Fruit fly (Drosophila melanogaster) whole organism, embryonic: Measurements from ENCODE around the gene CG31650.

Experiments
- Abd-B ChIP-seq: fragments of 200-800 bp; sonication (Bioruptor generic); optimal IDR thresholded peaks from 2 replicates; lab custom pipeline; 2018; ENCODE audit warnings: missing biosample characterization, mild to moderate bottlenecking, missing genetic modification characterization, moderate library complexity
- BtbVII ChIP-seq: fragments of 200-800 bp; sonication (Bioruptor generic); optimal IDR thresholded peaks from 3 replicates; lab custom pipeline; 2017; ENCODE audit warnings: missing biosample characterization, mild to moderate bottlenecking, missing genetic modification characterization
- CG11093 ChIP-seq: fragments of 200-800 bp; sonication (Bioruptor generic); IDR thresholded peaks from 3 replicates; pipeline ENCODE4 v1.3.6; 2022; ENCODE audit warnings: missing biosample characterization, missing genetic modification characterization
- CG11695 ChIP-seq: fragments of 200-800 bp; sonication (Bioruptor generic); IDR thresholded peaks from 3 replicates; pipeline ENCODE4 v1.3.6; 2022; ENCODE audit warnings: missing biosample characterization, missing genetic modification characterization
- CG11696 ChIP-seq: fragments of 200-800 bp; sonication (Bioruptor generic); IDR thresholded peaks from 2 replicates; pipeline ENCODE4 v1.3.6; 2022; ENCODE audit warnings: missing biosample characterization, missing genetic modification characterization
- CG12236 ChIP-seq: fragments of 200-800 bp; sonication (Bioruptor generic); optimal IDR thresholded peaks from 2 replicates; lab custom pipeline; 2016; ENCODE audit warnings: missing biosample characterization, missing genetic modification characterization
- CG15696 ChIP-seq: fragments of 200-800 bp; sonication (Bioruptor generic); optimal IDR thresholded peaks from 2 replicates; lab custom pipeline; 2019; ENCODE audit warnings: missing biosample characterization, mild to moderate bottlenecking, missing genetic modification characterization, moderate library complexity
- CG2875 ChIP-seq: fragments of 200-800 bp; sonication (Bioruptor generic); optimal IDR thresholded peaks from 2 replicates; lab custom pipeline; 2017; ENCODE audit warnings: missing biosample characterization, mild to moderate bottlenecking, missing genetic modification characterization, missing genetic modification reagents
- CG4730 ChIP-seq: fragments of 200-800 bp; sonication (Bioruptor generic); IDR thresholded peaks from 2 replicates; pipeline ENCODE4 v1.3.6; 2022; ENCODE audit warnings: missing biosample characterization, missing genetic modification characterization
- CG5953 ChIP-seq: fragments of 200-800 bp; sonication (Bioruptor generic); IDR thresholded peaks from 2 replicates; pipeline ENCODE4 v1.3.6; 2022; ENCODE audit warnings: missing biosample characterization, missing genetic modification characterization
- CG6654 ChIP-seq: fragments of 200-800 bp; sonication (Bioruptor generic); optimal IDR thresholded peaks from 2 replicates; lab custom pipeline; 2017; ENCODE audit warnings: missing biosample characterization, mild to moderate bottlenecking, missing genetic modification characterization
- CG7745 ChIP-seq: fragments of 200-800 bp; sonication (Bioruptor generic); optimal IDR thresholded peaks from 2 replicates; lab custom pipeline; 2018; ENCODE audit warnings: missing biosample characterization, mild to moderate bottlenecking, missing genetic modification characterization, moderate library complexity
- CG9727 ChIP-seq: fragments of 200-800 bp; sonication (Bioruptor generic); optimal IDR thresholded peaks from 3 replicates; lab custom pipeline; 2017; ENCODE audit warnings: missing biosample characterization, mild to moderate bottlenecking, missing genetic modification characterization
- CG9876 ChIP-seq: fragments of 200-800 bp; sonication (Bioruptor generic); optimal IDR thresholded peaks from 2 replicates; lab custom pipeline; 2016; ENCODE audit warnings: missing biosample characterization, missing genetic modification characterization
- Dad ChIP-seq: fragments of 200-800 bp; sonication (Bioruptor generic); optimal IDR thresholded peaks from 3 replicates; lab custom pipeline; 2016; ENCODE audit warnings: missing biosample characterization, missing genetic modification characterization
- Dfd ChIP-seq, 2 experiments: fragments of >200 bp; optimal IDR thresholded peaks; 2 replicates each; lab custom pipeline; 2017; ENCODE audit warnings: missing biosample characterization in 2 of 2, missing genetic modification characterization in 2 of 2
- ERR ChIP-seq: fragments of 200-800 bp; sonication (Bioruptor generic); optimal IDR thresholded peaks from 2 replicates; lab custom pipeline; 2016; ENCODE audit warnings: missing biosample characterization, missing genetic modification characterization
- HHEX ChIP-seq: fragments of 200-800 bp; sonication (Bioruptor generic); optimal IDR thresholded peaks from 3 replicates; lab custom pipeline; 2017; ENCODE audit warnings: missing biosample characterization, mild to moderate bottlenecking, missing genetic modification characterization, missing genetic modification reagents
- HLH54F ChIP-seq: fragments of 200-800 bp; sonication (Bioruptor generic); optimal IDR thresholded peaks from 3 replicates; lab custom pipeline; 2016; ENCODE audit warnings: missing biosample characterization, missing genetic modification characterization
- Hr78 ChIP-seq, 2 experiments: fragments of 200-800 bp in 1 of 2; fragments of >200 bp in 1 of 2; sonication (Bioruptor generic) in 1 of 2; optimal IDR thresholded peaks; 2 replicates each; lab custom pipeline; 2017 to 2019; ENCODE audit warnings: missing biosample characterization in 2 of 2, missing genetic modification characterization in 2 of 2, mild to moderate bottlenecking in 1 of 2, moderate library complexity in 1 of 2
- MBD-R2 ChIP-seq: fragments of 200-800 bp; sonication (Bioruptor generic); IDR thresholded peaks from 2 replicates; pipeline ENCODE4 v1.3.6; 2022; ENCODE audit warnings: missing biosample characterization, missing genetic modification characterization
- NFAT ChIP-seq: fragments of 200-800 bp; sonication (Bioruptor generic); IDR thresholded peaks from 2 replicates; pipeline ENCODE4 v1.3.6; 2022; ENCODE audit warnings: missing biosample characterization, missing genetic modification characterization
- PHDP ChIP-seq: fragments of 200-800 bp; sonication (Bioruptor generic); optimal IDR thresholded peaks from 3 replicates; lab custom pipeline; 2018; ENCODE audit warnings: missing biosample characterization, mild to moderate bottlenecking, missing genetic modification characterization, moderate library complexity
- Rx ChIP-seq: fragments of 200-800 bp; sonication (Bioruptor generic); IDR thresholded peaks from 2 replicates; pipeline ENCODE4 v1.3.6; 2022; ENCODE audit warnings: missing biosample characterization, missing genetic modification characterization
- Scr ChIP-seq: fragments of 200-800 bp; sonication (Bioruptor generic); IDR thresholded peaks from 2 replicates; pipeline ENCODE4 v1.3.6; 2022; ENCODE audit warnings: missing biosample characterization, missing genetic modification characterization; ENCODE audit not compliant: partially characterized antibody
- Six4 ChIP-seq: fragments of 200-800 bp; sonication (Bioruptor generic); optimal IDR thresholded peaks from 2 replicates; lab custom pipeline; 2016; ENCODE audit warnings: missing biosample characterization, missing genetic modification characterization
- Sox100B ChIP-seq: fragments of 200-800 bp; sonication (Bioruptor generic); optimal IDR thresholded peaks from 3 replicates; lab custom pipeline; 2018; ENCODE audit warnings: missing biosample characterization, mild to moderate bottlenecking, missing genetic modification characterization
- Tbp ChIP-seq: fragments of >200 bp; optimal IDR thresholded peaks from 2 replicates; lab custom pipeline; 2018; ENCODE audit warnings: missing biosample characterization, missing genetic modification characterization
- chm ChIP-seq: fragments of 200-800 bp; sonication (Bioruptor generic); IDR thresholded peaks from 2 replicates; pipeline ENCODE4 v1.3.6; 2022; ENCODE audit warnings: missing biosample characterization, missing genetic modification characterization
- chn ChIP-seq: fragments of 200-800 bp; sonication (Bioruptor generic); optimal IDR thresholded peaks from 2 replicates; lab custom pipeline; 2016; ENCODE audit warnings: missing biosample characterization, missing genetic modification characterization
- dimm ChIP-seq: fragments of 200-800 bp; sonication (Bioruptor generic); IDR thresholded peaks from 2 replicates; pipeline ENCODE4 v1.3.6; 2022; ENCODE audit warnings: missing biosample characterization, missing genetic modification characterization
- dm ChIP-seq: fragments of 200-800 bp; sonication (Bioruptor generic); optimal IDR thresholded peaks from 3 replicates; lab custom pipeline; 2016; ENCODE audit warnings: missing biosample characterization, missing genetic modification characterization
- dmrt11E ChIP-seq: fragments of 200-800 bp; sonication (Bioruptor generic); optimal IDR thresholded peaks from 3 replicates; lab custom pipeline; 2018; ENCODE audit warnings: missing biosample characterization, mild to moderate bottlenecking, missing genetic modification characterization, moderate library complexity
- ems ChIP-seq: fragments of 200-800 bp; sonication (Bioruptor generic); optimal IDR thresholded peaks from 3 replicates; lab custom pipeline; 2016; ENCODE audit warnings: missing biosample characterization, missing genetic modification characterization
- fd3F ChIP-seq: fragments of 200-800 bp; sonication (Bioruptor generic); optimal IDR thresholded peaks from 2 replicates; lab custom pipeline; 2018; ENCODE audit warnings: missing biosample characterization, mild to moderate bottlenecking, missing genetic modification characterization, moderate library complexity
- fd96Cb ChIP-seq: fragments of 200-800 bp; sonication (Bioruptor generic); optimal IDR thresholded peaks from 2 replicates; lab custom pipeline; 2018; ENCODE audit warnings: missing biosample characterization, mild to moderate bottlenecking, missing genetic modification characterization, moderate library complexity
- ftz-f1 ChIP-seq: fragments of 200-800 bp; sonication (Bioruptor generic); optimal IDR thresholded peaks from 2 replicates; lab custom pipeline; 2016; ENCODE audit warnings: missing biosample characterization, missing genetic modification characterization
- inv ChIP-seq: fragments of 200-800 bp; sonication (Bioruptor generic); IDR thresholded peaks from 2 replicates; pipeline ENCODE4 v1.3.6; 2022; ENCODE audit warnings: missing biosample characterization, missing genetic modification characterization; ENCODE audit not compliant: partially characterized antibody
- kah ChIP-seq: fragments of 200-800 bp; sonication (Bioruptor generic); optimal IDR thresholded peaks from 2 replicates; lab custom pipeline; 2018; ENCODE audit warnings: missing biosample characterization, mild to moderate bottlenecking, missing genetic modification characterization
- pb ChIP-seq: fragments of 200-800 bp; sonication (Bioruptor generic); optimal IDR thresholded peaks from 3 replicates; lab custom pipeline; 2016; ENCODE audit warnings: missing biosample characterization, missing genetic modification characterization
- peb ChIP-seq: fragments of 200-800 bp; sonication (Bioruptor generic); IDR thresholded peaks from 2 replicates; pipeline ENCODE4 v1.3.6; 2022; ENCODE audit warnings: missing biosample characterization, missing genetic modification characterization
- pho ChIP-seq: fragments of 200-800 bp; sonication (Bioruptor generic); optimal IDR thresholded peaks from 2 replicates; lab custom pipeline; 2016; ENCODE audit warnings: missing biosample characterization, missing genetic modification characterization
- pita ChIP-seq: fragments of 200-800 bp; sonication (Bioruptor generic); optimal IDR thresholded peaks from 2 replicates; lab custom pipeline; 2017; ENCODE audit warnings: missing biosample characterization, mild to moderate bottlenecking, missing genetic modification characterization
- pzg ChIP-seq: fragments of 200-800 bp; sonication (Bioruptor generic); optimal IDR thresholded peaks from 3 replicates; lab custom pipeline; 2018; ENCODE audit warnings: missing biosample characterization, mild to moderate bottlenecking, missing genetic modification characterization, moderate library complexity
- sim ChIP-seq: fragments of 200-800 bp; sonication (Bioruptor generic); IDR thresholded peaks from 2 replicates; pipeline ENCODE4 v1.3.6; 2022; ENCODE audit warnings: missing biosample characterization, missing genetic modification characterization
- vnd ChIP-seq: fragments of 200-800 bp; sonication (Bioruptor generic); IDR thresholded peaks from 3 replicates; pipeline ENCODE4 v1.3.6; 2022; ENCODE audit warnings: missing biosample characterization, missing genetic modification characterization; ENCODE audit not compliant: partially characterized antibody
- wek ChIP-seq: fragments of 200-800 bp; sonication (Bioruptor generic); optimal IDR thresholded peaks from 3 replicates; lab custom pipeline; 2018; ENCODE audit warnings: missing biosample characterization, mild to moderate bottlenecking, missing genetic modification characterization, moderate library complexity
- zf30C ChIP-seq: fragments of 200-800 bp; sonication (Bioruptor generic); optimal IDR thresholded peaks from 3 replicates; lab custom pipeline; 2018; ENCODE audit warnings: missing biosample characterization, mild to moderate bottlenecking, missing genetic modification characterization
- zfh1 ChIP-seq: fragments of 200-800 bp; sonication (Bioruptor generic); IDR thresholded peaks from 3 replicates; pipeline ENCODE4 v1.3.6; 2022; ENCODE audit warnings: missing biosample characterization, missing genetic modification characterization

Gene CG31650

DNA sequence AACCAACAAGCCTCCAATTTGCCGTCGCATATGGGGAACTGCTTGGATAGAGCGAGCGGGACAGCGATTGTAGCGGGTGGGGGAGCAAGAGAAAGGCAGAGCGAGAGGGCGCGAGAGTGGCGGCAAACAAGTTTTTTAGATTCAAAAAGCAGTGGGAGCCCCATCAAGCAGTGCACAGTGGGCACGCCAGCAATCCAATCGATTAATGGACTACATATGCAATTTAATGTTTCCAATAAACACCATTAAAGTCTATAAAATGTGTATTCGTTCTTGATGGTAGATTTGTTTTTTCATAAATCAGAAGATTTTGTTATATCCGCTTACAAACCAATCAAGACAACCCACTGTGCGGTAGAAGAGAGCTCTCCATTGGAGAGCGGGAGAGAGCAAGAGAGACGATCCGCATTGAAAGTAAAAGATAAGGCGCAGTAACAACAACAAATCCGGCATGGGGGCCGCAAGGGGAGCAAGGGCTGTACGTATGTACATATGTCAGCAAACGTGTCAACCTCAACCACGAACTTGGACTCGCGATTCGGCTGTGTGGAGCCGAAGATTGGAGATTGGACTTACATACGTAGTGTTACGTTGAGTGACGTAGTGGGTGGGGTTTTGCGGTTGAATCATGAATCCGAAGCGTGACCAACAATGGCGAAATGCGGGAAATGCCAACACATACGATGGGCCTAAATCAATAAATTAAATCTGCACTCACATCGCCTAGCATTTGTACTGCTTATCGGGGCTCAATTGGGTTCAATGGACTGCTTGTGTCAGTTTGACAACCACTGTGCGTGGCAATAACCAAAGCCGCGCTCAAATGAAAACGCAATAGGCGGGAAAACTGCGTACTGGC lies 46.9 kb downstream of the CG31650 start (continued):
- TF ChIP-seq pzg (peak; percentile 41), CG4730 (GFP tag; lab: Robert Waterston, UW) (peak; percentile 99), pita (GFP tag; lab: Kevin White, UChicago) (no peak), HLH54F (GFP tag; lab: Kevin White, UChicago) (peak; percentile 99), CG9876 (GFP tag; lab: Kevin White, UChicago) (peak; percentile 99), CG6654 (GFP tag; lab: Kevin White, UChicago) (peak; percentile 97), sim (GFP tag; lab: Robert Waterston, UW) (peak; percentile 97), CG15696 (tag; lab: Kevin White, UChicago) (peak; percentile 97), Dfd (GFP tag; optimal IDR thresholded peaks at IDR 0.05; lab: Kevin White, UChicago) (peak; percentile 58 to 81), CG9727 (GFP tag; lab: Kevin White, UChicago) (peak; percentile 98), peb (GFP tag; lab: Robert Waterston, UW) (peak; percentile 99), ERR (GFP tag; lab: Kevin White, UChicago) (peak; percentile 98), dimm (peak; percentile 98), Tbp (no peak), pb (GFP tag; lab: Kevin White, UChicago) (peak; percentile 99), zfh1 (GFP tag; lab: Robert Waterston, UW) (peak; percentile 100), ems (GFP tag; lab: Kevin White, UChicago) (peak; percentile 99), PHDP (tag; lab: Kevin White, UChicago) (peak; percentile 99), dm (GFP tag; lab: Kevin White, UChicago) (peak; percentile 98), CG5953 (GFP tag; lab: Robert Waterston, UW) (peak; percentile 99), Scr (GFP tag; lab: Robert Waterston, UW) (peak; percentile 39; the same call in 1 of the 2 replicates), Abd-B (GFP tag; lab: Kevin White, UChicago) (no peak), fd96Cb (peak; percentile 99), Sox100B (peak; percentile 97), zf30C (GFP tag; lab: Kevin White, UChicago) (no peak), chn (GFP tag; lab: Kevin White, UChicago) (peak; percentile 99), dmrt11E (peak; percentile 99), wek (GFP tag; lab: Kevin White, UChicago) (peak; percentile 96), CG11695 (peak; percentile 98), CG7745 (tag; lab: Kevin White, UChicago) (peak; percentile 88), CG11696 (GFP tag; lab: Robert Waterston, UW) (peak; percentile 96), ftz-f1 (peak; percentile 88), Six4 (GFP tag; lab: Kevin White, UChicago) (peak; percentile 99), CG11093 (peak; percentile 99), NFAT (peak; percentile 99), inv (GFP tag; lab: Robert Waterston, UW) (peak; percentile 62), CG2875 (peak; percentile 99), BtbVII (GFP tag; lab: Kevin White, UChicago) (peak; percentile 98), fd3F (GFP tag; lab: Kevin White, UChicago) (peak; percentile 97), chm (GFP tag; lab: Robert Waterston, UW) (peak; percentile 100), MBD-R2 (GFP tag; lab: Robert Waterston, UW) (peak; percentile 99), Dad (peak; percentile 99), Hr78 (GFP tag; optimal IDR thresholded peaks at IDR 0.05; lab: Kevin White, UChicago) (peak in 1 of 2 experiments; percentile 97), kah (GFP tag; lab: Kevin White, UChicago) (peak; percentile 97), vnd (peak; percentile 73), pho (GFP tag; lab: Kevin White, UChicago) (peak; percentile 99), HHEX (peak; percentile 99), CG12236 (GFP tag; lab: Kevin White, UChicago) (peak; percentile 98), Rx (GFP tag; lab: Robert Waterston, UW) (peak; percentile 99)
